Fruit fly (Drosophila melanogaster) whole organism, pupa: Measurements from ENCODE around the gene CG33235.
A peak's percentile ranks its signal among the peaks of the same experiment; 100 is the strongest.

Source experiments
- CG12605 ChIP-seq: fragments of 200-800 bp; sonication (Bioruptor generic); IDR thresholded peaks from 2 replicates; pipeline ENCODE4 v1.3.6; 2022; ENCODE audit warnings: missing biosample characterization, missing genetic modification characterization
- CG13204 ChIP-seq: fragments of 200-800 bp; sonication (Bioruptor generic); optimal IDR thresholded peaks from 2 replicates; lab custom pipeline; 2018; ENCODE audit warnings: missing biosample characterization, mild to moderate bottlenecking, missing genetic modification characterization, moderate library complexity
- CG14655 ChIP-seq: fragments of 200-800 bp; sonication (Bioruptor generic); optimal IDR thresholded peaks from 3 replicates; lab custom pipeline; 2017; ENCODE audit warnings: mild to moderate bottlenecking, missing biosample characterization, missing genetic modification reagents, missing genetic modification characterization
- CG15710 ChIP-seq: fragments of 200-800 bp; sonication (Bioruptor generic); optimal IDR thresholded peaks from 2 replicates; lab custom pipeline; 2018; ENCODE audit warnings: missing biosample characterization, mild to moderate bottlenecking, missing genetic modification characterization, moderate library complexity
- CG17806 ChIP-seq: fragments of 200-800 bp; sonication (Bioruptor generic); optimal IDR thresholded peaks from 2 replicates; lab custom pipeline; 2018; ENCODE audit warnings: missing biosample characterization, mild to moderate bottlenecking, missing genetic modification characterization, moderate library complexity
- CG32121 ChIP-seq: fragments of 200-800 bp; sonication (Bioruptor generic); IDR thresholded peaks from 2 replicates; pipeline ENCODE4 v1.3.6; 2022; ENCODE audit warnings: missing biosample characterization, missing genetic modification characterization
- CG34367 ChIP-seq: fragments of 200-800 bp; sonication (Bioruptor generic); optimal IDR thresholded peaks from 2 replicates; lab custom pipeline; 2018; ENCODE audit warnings: missing biosample characterization, mild to moderate bottlenecking, missing genetic modification characterization
- CG4496 ChIP-seq: fragments of 200-800 bp; sonication (Bioruptor generic); IDR thresholded peaks from 3 replicates; pipeline ENCODE4 v1.3.6; 2022; ENCODE audit warnings: missing biosample characterization, missing genetic modification characterization
- CG8159 ChIP-seq: fragments of 200-800 bp; sonication (Bioruptor generic); optimal IDR thresholded peaks from 3 replicates; lab custom pipeline; 2018; ENCODE audit warnings: missing biosample characterization, mild to moderate bottlenecking, missing genetic modification characterization, moderate library complexity
- CG8301 ChIP-seq: fragments of 200-800 bp; sonication (Bioruptor generic); optimal IDR thresholded peaks from 2 replicates; lab custom pipeline; 2018; ENCODE audit warnings: missing biosample characterization, mild to moderate bottlenecking, missing genetic modification characterization
- D1 ChIP-seq: fragments of 200-800 bp; sonication (Bioruptor generic); optimal IDR thresholded peaks from 2 replicates; lab custom pipeline; 2018; ENCODE audit warnings: missing biosample characterization, mild to moderate bottlenecking, missing genetic modification characterization, moderate library complexity
- EcR ChIP-seq: fragments of 200-800 bp; sonication (Bioruptor generic); optimal IDR thresholded peaks from 3 replicates; lab custom pipeline; 2019; ENCODE audit warnings: missing biosample characterization, missing genetic modification characterization, mild to moderate bottlenecking, moderate library complexity, missing genetic modification reagents
- Ets98B ChIP-seq: fragments of 200-800 bp; sonication (Bioruptor generic); IDR thresholded peaks from 2 replicates; pipeline ENCODE4 v1.3.6; 2022; ENCODE audit warnings: missing biosample characterization, missing genetic modification characterization
- Pif1A ChIP-seq: fragments of 200-800 bp; sonication (Bioruptor generic); optimal IDR thresholded peaks from 3 replicates; lab custom pipeline; 2016; ENCODE audit warnings: missing biosample characterization, missing genetic modification characterization
- Pif1B ChIP-seq: fragments of 200-800 bp; sonication (Bioruptor generic); optimal IDR thresholded peaks from 3 replicates; lab custom pipeline; 2016; ENCODE audit warnings: missing biosample characterization, missing genetic modification characterization
- Snoo ChIP-seq: fragments of 200-800 bp; sonication (Bioruptor generic); optimal IDR thresholded peaks from 3 replicates; lab custom pipeline; 2017; ENCODE audit warnings: missing biosample characterization, mild to moderate bottlenecking, missing genetic modification characterization, inconsistent platforms
- fd96Ca ChIP-seq: fragments of 200-800 bp; sonication (Bioruptor generic); IDR thresholded peaks from 3 replicates; pipeline ENCODE4 v1.3.6; 2022; ENCODE audit warnings: missing biosample characterization, missing genetic modification characterization
- rn ChIP-seq: fragments of 200-800 bp; sonication (Bioruptor generic); IDR thresholded peaks from 2 replicates; pipeline ENCODE4 v1.3.6; 2022; ENCODE audit warnings: missing biosample characterization, missing genetic modification characterization

CG33235 gene

dm6 chrX:11440944-11441343, 50.4 kb downstream of the CG33235 start:
- TF ChIP-seq CG12605 (no peak), Ets98B (GFP tag; lab: Robert Waterston, UW) (no peak), CG15710 (no peak), rn (GFP tag; lab: Robert Waterston, UW) (no peak), CG8301 (tag; lab: Kevin White, UChicago) (no peak), Snoo (tag; lab: Kevin White, UChicago) (no peak), fd96Ca (no peak), CG17806 (tag; lab: Kevin White, UChicago) (no peak), CG13204 (GFP tag; lab: Kevin White, UChicago) (no peak), Pif1A (no peak), D1 (tag; lab: Kevin White, UChicago) (no peak), CG32121 (GFP tag; lab: Robert Waterston, UW) (no peak), CG14655 (GFP tag; lab: Kevin White, UChicago) (no peak), CG34367 (tag; lab: Kevin White, UChicago) (no peak), Pif1B (GFP tag; lab: Kevin White, UChicago) (no peak), CG8159 (tag; lab: Kevin White, UChicago) (no peak), CG4496 (no peak)

dm6 chrX:11439270-11439669, 52.1 kb downstream of the CG33235 start:
- TF ChIP-seq CG8301 (tag; lab: Kevin White, UChicago) (no peak), EcR (GFP tag; lab: Kevin White, UChicago) (peak; percentile 36)
